Worm (Caenorhabditis elegans): ENCODE data around the gene glb-30.

glb-30 gene

ce11 chrIII:1622329-1622728 is 46.1 kb downstream of the glb-30 start:
- TF ChIP-seq zag-1 (tag; optimal IDR thresholded peaks at IDR 0.05): no peak
- TF ChIP-seq nhr-77 (tag; optimal IDR thresholded peaks at IDR 0.05): no peak
- TF ChIP-seq lim-7 (GFP tag; IDR thresholded peaks at IDR 0.05): no peak
- no peak for TF ChIP-seq mxl-2 (GFP tag; conservative IDR thresholded peaks at IDR 0.05)
- no peak for TF ChIP-seq T26A8.4 (GFP tag; IDR thresholded peaks at IDR 0.05)
- no peak for TF ChIP-seq tra-1 (GFP tag; IDR thresholded peaks at IDR 0.05)
- TF ChIP-seq cey-2 (tag; optimal IDR thresholded peaks at IDR 0.05; ENCODE audit: borderline replicate concordance, insufficient read depth): no peak
- TF ChIP-seq zip-2 (tag; optimal IDR thresholded peaks at IDR 0.05): no peak
- TF ChIP-seq madf-5 (GFP tag; IDR thresholded peaks at IDR 0.05): no peak
- no peak for TF ChIP-seq pha-4 (GFP tag; IDR thresholded peaks at IDR 0.05)
- no peak for TF ChIP-seq pha-4 (tag; optimal IDR thresholded peaks at IDR 0.05)
- TF ChIP-seq skn-1 (tag; optimal IDR thresholded peaks at IDR 0.05): no peak
- no peak for TF ChIP-seq nhr-6 (tag; optimal IDR thresholded peaks at IDR 0.05)
- TF ChIP-seq nhr-25 (tag; optimal IDR thresholded peaks at IDR 0.05; ENCODE audit: borderline replicate concordance, insufficient read depth): no peak
- TF ChIP-seq F44E2.7 (GFP tag; IDR thresholded peaks at IDR 0.05): no peak
- peak; percentile 33 for TF ChIP-seq mes-2 (tag; optimal IDR thresholded peaks at IDR 0.05; ENCODE audit: poor library complexity, severe bottlenecking)
- TF ChIP-seq saeg-2 (GFP tag; IDR thresholded peaks at IDR 0.05): no peak
- no peak for TF ChIP-seq zfp-3 (GFP tag; conservative IDR thresholded peaks at IDR 0.05)
- TF ChIP-seq Y105C5A.15 (GFP tag; IDR thresholded peaks at IDR 0.05): no peak
- peak; percentile 1 for TF ChIP-seq pqm-1 (tag; optimal IDR thresholded peaks at IDR 0.05)
- peak in 1 of 2 experiments; percentile 1 for TF ChIP-seq hif-1 (tag; optimal IDR thresholded peaks at IDR 0.05)
- TF ChIP-seq lin-13 (GFP tag; optimal IDR thresholded peaks at IDR 0.05): no peak
- TF ChIP-seq duxl-1 (tag; optimal IDR thresholded peaks at IDR 0.05; ENCODE audit: poor library complexity): no peak
- TF ChIP-seq gei-8 (GFP tag; optimal IDR thresholded peaks at IDR 0.05): no peak
- peak; percentile 46 for TF ChIP-seq nhr-28 (tag; optimal IDR thresholded peaks at IDR 0.05)
- no peak for TF ChIP-seq dpl-1 (GFP tag; optimal IDR thresholded peaks at IDR 0.05)
- TF ChIP-seq nhr-10 (tag; optimal IDR thresholded peaks at IDR 0.05): peak; percentile 87
- TF ChIP-seq php-3 (GFP tag; IDR thresholded peaks at IDR 0.05): no peak
- TF ChIP-seq egl-27 (tag; optimal IDR thresholded peaks at IDR 0.05): no peak
- TF ChIP-seq lsy-2 (tag; optimal IDR thresholded peaks at IDR 0.05): peak in 1 of 2 experiments; percentile 51
- TF ChIP-seq daf-19 (GFP tag; conservative IDR thresholded peaks at IDR 0.05): no peak
- no peak for TF ChIP-seq nhr-76 (tag; optimal IDR thresholded peaks at IDR 0.05)
- no peak for TF ChIP-seq nhr-48 (tag; optimal IDR thresholded peaks at IDR 0.05)
- no peak for TF ChIP-seq sdz-12 (GFP tag; optimal IDR thresholded peaks at IDR 0.05)
- TF ChIP-seq lin-38 (GFP tag; IDR thresholded peaks at IDR 0.05): peak; percentile 36; the same call in 1 of the 2 replicates
- TF ChIP-seq lir-3 (tag; optimal IDR thresholded peaks at IDR 0.05): no peak
- TF ChIP-seq Y48G9A.11 (GFP tag; IDR thresholded peaks at IDR 0.05): no peak
- no peak for TF ChIP-seq mep-1 (tag; optimal IDR thresholded peaks at IDR 0.05)
- no peak for TF ChIP-seq lin-1 (GFP tag; IDR thresholded peaks at IDR 0.05)
- TF ChIP-seq dve-1 (tag; optimal IDR thresholded peaks at IDR 0.05; ENCODE audit: insufficient read depth): peak; percentile 69
- peak; percentile 34; the same call in 1 of the 2 replicates for TF ChIP-seq dmd-6 (GFP tag; IDR thresholded peaks at IDR 0.05)
- TF ChIP-seq nhr-41 (GFP tag; IDR thresholded peaks at IDR 0.05): no peak
- no peak for TF ChIP-seq R02D3.7 (tag; optimal IDR thresholded peaks at IDR 0.05)
- no peak for TF ChIP-seq madf-9 (GFP tag; conservative IDR thresholded peaks at IDR 0.05)
- TF ChIP-seq ceh-28 (tag; optimal IDR thresholded peaks at IDR 0.05): no peak
- TF ChIP-seq daf-16 (GFP tag; optimal IDR thresholded peaks at IDR 0.05): no peak
- TF ChIP-seq daf-16 (tag; optimal IDR thresholded peaks at IDR 0.05): peak; percentile 56
- no peak for TF ChIP-seq arid-1 (GFP tag; conservative IDR thresholded peaks at IDR 0.05)
- TF ChIP-seq attf-4 (tag; optimal IDR thresholded peaks at IDR 0.05): no peak
- TF ChIP-seq ZK546.5 (tag; optimal IDR thresholded peaks at IDR 0.05): no peak
- TF ChIP-seq mdt-29 (GFP tag; IDR thresholded peaks at IDR 0.05): no peak
- TF ChIP-seq nhr-11 (tag; optimal IDR thresholded peaks at IDR 0.05): no peak

Measured in whole organism, L4 larva.